Fruit fly (Drosophila melanogaster) whole organism, wandering third instar larva: Measurements from ENCODE around the gene dco.

Experiments
- Abd-B ChIP-seq: fragments of >200 bp; optimal IDR thresholded peaks from 2 replicates; lab custom pipeline; 2017; ENCODE audit warnings: missing biosample characterization, missing genetic modification characterization
- CG32264 ChIP-seq: fragments of 200-800 bp; sonication (Bioruptor generic); optimal IDR thresholded peaks from 2 replicates; lab custom pipeline; 2016; ENCODE audit warnings: missing biosample characterization, missing genetic modification characterization
- CG9705 ChIP-seq: fragments of 200-800 bp; sonication (Bioruptor generic); optimal IDR thresholded peaks from 2 replicates; lab custom pipeline; 2018; ENCODE audit warnings: missing biosample characterization, mild to moderate bottlenecking, missing genetic modification characterization
- CrebA ChIP-seq: fragments of 200-800 bp; sonication (Bioruptor generic); optimal IDR thresholded peaks from 2 replicates; lab custom pipeline; 2016; ENCODE audit warnings: missing biosample characterization, mild to moderate bottlenecking, missing genetic modification characterization, borderline replicate concordance
- Dfd ChIP-seq: fragments of >200 bp; optimal IDR thresholded peaks from 2 replicates; lab custom pipeline; 2017; ENCODE audit warnings: missing biosample characterization, missing genetic modification characterization
- Dif ChIP-seq: fragments of 200-275, 200-300 bp; sonication (Bioruptor generic); optimal IDR thresholded peaks from 2 replicates; lab custom pipeline; 2018; ENCODE audit warnings: missing biosample characterization, missing genetic modification characterization; ENCODE audit not compliant: partially characterized antibody
- GATAd ChIP-seq: sonication (Bioruptor generic); optimal IDR thresholded peaks from 2 replicates; lab custom pipeline; 2016; ENCODE audit warnings: missing biosample characterization, missing genetic modification characterization
- HLH106 ChIP-seq: fragments of 200-800 bp; optimal IDR thresholded peaks from 3 replicates; lab custom pipeline; 2019; ENCODE audit warnings: missing biosample characterization, mild to moderate bottlenecking, missing genetic modification characterization, moderate library complexity
- Hnf4 ChIP-seq: fragments of 200-800 bp; sonication (Bioruptor generic); optimal IDR thresholded peaks from 2 replicates; lab custom pipeline; 2016; ENCODE audit warnings: missing biosample characterization, mild to moderate bottlenecking, missing genetic modification characterization
- Hr78 ChIP-seq: fragments of >200 bp; optimal IDR thresholded peaks from 2 replicates; lab custom pipeline; 2017; ENCODE audit warnings: missing biosample characterization, missing genetic modification characterization
- Hr83 ChIP-seq: fragments of 200-300 bp; sonication (Bioruptor generic); optimal IDR thresholded peaks from 2 replicates; lab custom pipeline; 2016; ENCODE audit warnings: missing biosample characterization, mild to moderate bottlenecking, missing genetic modification characterization, moderate library complexity; ENCODE audit not compliant: poor library complexity, severe bottlenecking
- Jra ChIP-seq: sonication (Bioruptor generic); optimal IDR thresholded peaks from 2 replicates; lab custom pipeline; 2016; ENCODE audit warnings: missing biosample characterization, missing genetic modification characterization
- Mio ChIP-seq: sonication (Bioruptor generic); optimal IDR thresholded peaks from 2 replicates; lab custom pipeline; 2016; ENCODE audit warnings: missing biosample characterization, missing genetic modification characterization
- Myc ChIP-seq: fragments of >200 bp; optimal IDR thresholded peaks from 2 replicates; lab custom pipeline; 2017
- N ChIP-seq: fragments of >200 bp; optimal IDR thresholded peaks from 2 replicates; lab custom pipeline; 2018; ENCODE audit warnings: missing biosample characterization, missing external identifiers, missing genetic modification characterization
- OdsH ChIP-seq: fragments of 200-800 bp; sonication (Bioruptor generic); optimal IDR thresholded peaks from 2 replicates; lab custom pipeline; 2016; ENCODE audit warnings: missing biosample characterization, mild to moderate bottlenecking, missing genetic modification characterization
- Rel ChIP-seq, 2 experiments: fragments of 200-800 bp; sonication (Bioruptor generic) in 1 of 2; optimal IDR thresholded peaks; 2 replicates in 1 of 2; 3 replicates in 1 of 2; lab custom pipeline; 2016 to 2019; ENCODE audit warnings: mild to moderate bottlenecking in 2 of 2, missing biosample characterization in 2 of 2, missing genetic modification characterization in 2 of 2, moderate library complexity in 1 of 2
- Sp1 ChIP-seq: fragments of 200-800 bp; sonication (Bioruptor generic); optimal IDR thresholded peaks from 3 replicates; lab custom pipeline; 2019; ENCODE audit warnings: missing biosample characterization, mild to moderate bottlenecking, missing genetic modification characterization, moderate library complexity
- Vsx2 ChIP-seq: fragments of 200-300, 225-300 bp; sonication (Bioruptor generic); optimal IDR thresholded peaks from 2 replicates; lab custom pipeline; 2018; ENCODE audit warnings: missing biosample characterization, missing genetic modification characterization; ENCODE audit not compliant: partially characterized antibody
- br ChIP-seq: fragments of 200-800 bp; sonication (Bioruptor generic); optimal IDR thresholded peaks from 2 replicates; lab custom pipeline; 2016; ENCODE audit warnings: missing biosample characterization, missing genetic modification characterization
- brk ChIP-seq: fragments of 200-800 bp; sonication (Bioruptor generic); optimal IDR thresholded peaks from 2 replicates; lab custom pipeline; 2016; ENCODE audit warnings: missing biosample characterization, mild to moderate bottlenecking, missing genetic modification characterization
- dl ChIP-seq, 2 experiments: fragments of 175-275, 200-275 bp in 1 of 2; fragments of 200-275 bp in 1 of 2; sonication (Bioruptor generic); optimal IDR thresholded peaks; lab custom pipeline; 2018; ENCODE audit warnings: mild to moderate bottlenecking in 2 of 2, missing biosample characterization in 2 of 2, missing genetic modification characterization in 2 of 2, moderate library complexity in 2 of 2; ENCODE audit not compliant: partially characterized antibody in 2 of 2, insufficient read depth in 1 of 2
- dmrt93B ChIP-seq: fragments of 200-800 bp; sonication (Bioruptor generic); optimal IDR thresholded peaks from 2 replicates; lab custom pipeline; 2018; ENCODE audit warnings: missing biosample characterization, mild to moderate bottlenecking, missing genetic modification characterization
- dsf ChIP-seq: sonication (Bioruptor generic); optimal IDR thresholded peaks from 2 replicates; lab custom pipeline; 2016; ENCODE audit warnings: missing biosample characterization, missing genetic modification characterization, borderline replicate concordance
- ey ChIP-seq: fragments of 200-800 bp; sonication (Bioruptor generic); optimal IDR thresholded peaks from 2 replicates; lab custom pipeline; 2016; ENCODE audit warnings: missing biosample characterization, missing genetic modification characterization
- foxo ChIP-seq, 2 experiments: fragments of 200-800 bp; sonication (Bioruptor generic); optimal IDR thresholded peaks; 2 replicates in 1 of 2; 3 replicates in 1 of 2; lab custom pipeline; 2016 to 2017; ENCODE audit warnings: missing biosample characterization in 2 of 2, missing genetic modification characterization in 2 of 2
- fru ChIP-seq: fragments of 200-800 bp; sonication (Bioruptor generic); optimal IDR thresholded peaks from 3 replicates; lab custom pipeline; 2016; ENCODE audit warnings: missing biosample characterization, mild to moderate bottlenecking, missing genetic modification characterization
- h ChIP-seq: fragments of 200-800 bp; sonication (Bioruptor generic); optimal IDR thresholded peaks from 3 replicates; lab custom pipeline; 2016; ENCODE audit warnings: missing biosample characterization, mild to moderate bottlenecking, missing genetic modification characterization
- jim ChIP-seq: fragments of 175-275, 200-325 bp; sonication (Bioruptor generic); optimal IDR thresholded peaks from 2 replicates; lab custom pipeline; 2016; ENCODE audit warnings: missing biosample characterization, mild to moderate bottlenecking, missing genetic modification characterization
- lola ChIP-seq: fragments of >200 bp; optimal IDR thresholded peaks from 2 replicates; lab custom pipeline; 2017; ENCODE audit warnings: missing biosample characterization, missing genetic modification characterization
- pan ChIP-seq: fragments of >200 bp; optimal IDR thresholded peaks from 2 replicates; lab custom pipeline; 2017
- psq ChIP-seq: fragments of 200-800 bp; sonication (Bioruptor generic); optimal IDR thresholded peaks from 3 replicates; lab custom pipeline; 2017; ENCODE audit warnings: missing biosample characterization, mild to moderate bottlenecking, missing genetic modification characterization, moderate library complexity
- rgr ChIP-seq: fragments of 200-800 bp; sonication (Bioruptor generic); optimal IDR thresholded peaks from 3 replicates; lab custom pipeline; 2016; ENCODE audit warnings: missing biosample characterization, mild to moderate bottlenecking, missing genetic modification characterization
- sage ChIP-seq: fragments of 200-800 bp; sonication (Bioruptor generic); optimal IDR thresholded peaks from 2 replicates; lab custom pipeline; 2016; ENCODE audit warnings: missing biosample characterization, mild to moderate bottlenecking, missing genetic modification characterization
- sv ChIP-seq: fragments of 200-800 bp; sonication (Bioruptor generic); optimal IDR thresholded peaks from 3 replicates; lab custom pipeline; 2016; ENCODE audit warnings: missing biosample characterization, missing genetic modification characterization
- tai ChIP-seq: sonication (Bioruptor generic); optimal IDR thresholded peaks from 2 replicates; lab custom pipeline; 2016; ENCODE audit warnings: missing biosample characterization, missing genetic modification characterization
- usp ChIP-seq: fragments of >200 bp; optimal IDR thresholded peaks from 2 replicates; lab custom pipeline; 2017; ENCODE audit warnings: missing biosample characterization, missing genetic modification characterization
- woc ChIP-seq: sonication (Bioruptor generic); optimal IDR thresholded peaks from 2 replicates; lab custom pipeline; 2016; ENCODE audit warnings: missing biosample characterization, mild to moderate bottlenecking, missing genetic modification characterization

The dco gene

dm6 chr3R:31060708-31061625, at the start of gene dco:
Gene dco, minus strand, starts transcription at chr3R:31061210.
- TF ChIP-seq brk (GFP tag; lab: Kevin White, UChicago), result no peak
- peak; percentile 7 for TF ChIP-seq OdsH (GFP tag; lab: Kevin White, UChicago)
- no peak for TF ChIP-seq GATAd (GFP tag; lab: Kevin White, UChicago)
- peak in 1 of 2 experiments; percentile 80 for TF ChIP-seq foxo (GFP tag; optimal IDR thresholded peaks at IDR 0.05; lab: Kevin White, UChicago)
- peak; percentile 99 for TF ChIP-seq rgr (GFP tag; lab: Kevin White, UChicago)
- TF ChIP-seq ey (GFP tag; lab: Kevin White, UChicago), result peak; percentile 51
- TF ChIP-seq Hr78 (GFP tag; lab: Kevin White, UChicago), result no peak
- TF ChIP-seq jim (GFP tag; lab: Kevin White, UChicago), result peak; percentile 19
- no peak for TF ChIP-seq Dif (GFP tag; lab: Kevin White, UChicago)
- TF ChIP-seq usp (GFP tag; lab: Kevin White, UChicago), result no peak
- peak; percentile 20 for TF ChIP-seq Jra
- TF ChIP-seq Mio (GFP tag; lab: Kevin White, UChicago), result no peak
- TF ChIP-seq br (GFP tag; lab: Kevin White, UChicago), result peak; percentile 62
- TF ChIP-seq dmrt93B, result peak; percentile 75
- TF ChIP-seq N, result peak; percentile 61
- peak; percentile 94 for TF ChIP-seq Hr83
- no peak for TF ChIP-seq sv (GFP tag; lab: Kevin White, UChicago)
- no peak for TF ChIP-seq dl (GFP tag; optimal IDR thresholded peaks at IDR 0.05; lab: Kevin White, UChicago; ENCODE audit: insufficient read depth in 1 of 2, partially characterized antibody in 2 of 2)
- no peak for TF ChIP-seq CG32264 (GFP tag; lab: Kevin White, UChicago)
- TF ChIP-seq CG9705, result peak; percentile 48
- TF ChIP-seq Abd-B (GFP tag; lab: Kevin White, UChicago), result no peak
- TF ChIP-seq Hnf4 (GFP tag; lab: Kevin White, UChicago), result peak; percentile 44
- no peak for TF ChIP-seq Rel (GFP tag; optimal IDR thresholded peaks at IDR 0.05; lab: Kevin White, UChicago)
- no peak for TF ChIP-seq Rel (tag; optimal IDR thresholded peaks at IDR 0.05; lab: Kevin White, UChicago)
- TF ChIP-seq Sp1, result peak; percentile 1
- peak; percentile 76 for TF ChIP-seq h (GFP tag; lab: Kevin White, UChicago)
- no peak for TF ChIP-seq Vsx2 (GFP tag; lab: Kevin White, UChicago)
- peak; percentile 73 for TF ChIP-seq HLH106
- TF ChIP-seq dsf, result no peak
- peak; percentile 20 for TF ChIP-seq psq (GFP tag; lab: Kevin White, UChicago)
- no peak for TF ChIP-seq Dfd (GFP tag; lab: Kevin White, UChicago)
- TF ChIP-seq woc (GFP tag; lab: Kevin White, UChicago), result peak; percentile 53
- no peak for TF ChIP-seq CrebA (GFP tag; lab: Kevin White, UChicago)
- TF ChIP-seq fru, result peak; percentile 41
- peak; percentile 75 for TF ChIP-seq tai (GFP tag; lab: Kevin White, UChicago)
- TF ChIP-seq sage (GFP tag; lab: Kevin White, UChicago), result no peak
- peak; percentile 93 for TF ChIP-seq Myc (lab: Kevin White, UChicago)
- no peak for TF ChIP-seq lola (GFP tag; lab: Kevin White, UChicago)
- TF ChIP-seq pan (lab: Kevin White, UChicago), result no peak

- TF ChIP-seq h (GFP tag; lab: Kevin White, UChicago), result peak; percentile 16
- no peak for TF ChIP-seq CG9705
- no peak for TF ChIP-seq foxo (GFP tag; optimal IDR thresholded peaks at IDR 0.05; lab: Kevin White, UChicago)
- TF ChIP-seq dsf, result no peak
- TF ChIP-seq woc (GFP tag; lab: Kevin White, UChicago), result no peak
- no peak for TF ChIP-seq sv (GFP tag; lab: Kevin White, UChicago)
Measured at dm6 chr3R:31109126-31109525, 48.1 kb upstream of the dco start, which contains the start of gene Mayo. Gene Mayo, minus strand, starts transcription at chr3R:31109191.
